Worm (Caenorhabditis elegans) whole organism, mixed stage, embryonic: ENCODE results near the gene gars-1.
A peak's percentile ranks its signal among the peaks of the same experiment; 100 is the strongest.

Experiments
- M03D4.4 ChIP-seq: sonication (generic microtip); optimal IDR thresholded peaks from 2 replicates; lab custom pipeline; 2017; ENCODE audit warnings: mild to moderate bottlenecking, missing genetic modification characterization, missing compliant biosample characterization
- blmp-1 ChIP-seq: fragments of 150-350 bp; optimal IDR thresholded peaks from 2 replicates; lab custom pipeline; 2014; ENCODE audit warnings: missing biosample characterization, missing genetic modification characterization
- ceh-39 ChIP-seq: fragments of 150-350 bp; optimal IDR thresholded peaks from 2 replicates; lab custom pipeline; 2014; ENCODE audit warnings: missing biosample characterization, missing genetic modification characterization
- ceh-83 ChIP-seq: fragments of 200-800 bp; sonication (Bioruptor generic); optimal IDR thresholded peaks from 2 replicates; lab custom pipeline; 2018; ENCODE audit warnings: mild to moderate bottlenecking, missing genetic modification characterization, missing compliant biosample characterization
- ces-1 ChIP-seq: fragments of 150-350 bp; optimal IDR thresholded peaks from 2 replicates; lab custom pipeline; 2014; ENCODE audit warnings: missing biosample characterization, missing genetic modification reagents, missing genetic modification characterization
- cnd-1 ChIP-seq: fragments of 200-800 bp; sonication (Bioruptor generic); optimal IDR thresholded peaks from 2 replicates; lab custom pipeline; 2018; ENCODE audit warnings: mild to moderate bottlenecking, missing genetic modification characterization, missing compliant biosample characterization
- drap-1 ChIP-seq: fragments of 200-800 bp; sonication (Bioruptor generic); optimal IDR thresholded peaks from 3 replicates; lab custom pipeline; 2018; ENCODE audit warnings: mild to moderate bottlenecking, missing genetic modification characterization, missing compliant biosample characterization
- elt-1 ChIP-seq: sonication (generic microtip); optimal IDR thresholded peaks from 2 replicates; lab custom pipeline; 2017; ENCODE audit warnings: missing genetic modification characterization, mild to moderate bottlenecking, missing compliant biosample characterization, antibody characterized with exemption, moderate library complexity, borderline replicate concordance; ENCODE audit not compliant: insufficient read depth
- elt-3 ChIP-seq: fragments of 150-350 bp; optimal IDR thresholded peaks from 2 replicates; lab custom pipeline; 2014; ENCODE audit warnings: missing biosample characterization, missing genetic modification characterization
- flh-1 ChIP-seq: fragments of 200-800 bp; sonication (Bioruptor generic); optimal IDR thresholded peaks from 2 replicates; lab custom pipeline; 2018; ENCODE audit warnings: mild to moderate bottlenecking, missing genetic modification characterization, moderate library complexity, missing compliant biosample characterization
- ham-2 ChIP-seq: fragments of 200-800 bp; sonication (Bioruptor generic); optimal IDR thresholded peaks from 2 replicates; lab custom pipeline; 2018; ENCODE audit warnings: mild to moderate bottlenecking, missing genetic modification characterization, missing compliant biosample characterization
- hlh-1 ChIP-seq: fragments of 150-350 bp; optimal IDR thresholded peaks from 2 replicates; lab custom pipeline; 2014; ENCODE audit warnings: missing biosample characterization, missing genetic modification reagents, missing genetic modification characterization
- lin-13 ChIP-seq: fragments of 150-350 bp; optimal IDR thresholded peaks from 2 replicates; lab custom pipeline; 2014; ENCODE audit warnings: missing biosample characterization, missing genetic modification characterization
- lin-32 ChIP-seq: fragments of 200-800 bp; sonication (Bioruptor generic); optimal IDR thresholded peaks from 2 replicates; lab custom pipeline; 2018; ENCODE audit warnings: mild to moderate bottlenecking, missing genetic modification characterization, missing compliant biosample characterization
- lsy-2 ChIP-seq: fragments of 150-350 bp; optimal IDR thresholded peaks from 2 replicates; lab custom pipeline; 2014; ENCODE audit warnings: missing biosample characterization, missing genetic modification characterization
- mab-5 ChIP-seq: fragments of 150-350 bp; optimal IDR thresholded peaks from 2 replicates; lab custom pipeline; 2014; ENCODE audit warnings: missing biosample characterization, missing genetic modification characterization
- mep-1 ChIP-seq: fragments of 150-350 bp; optimal IDR thresholded peaks from 2 replicates; lab custom pipeline; 2017; ENCODE audit warnings: missing biosample characterization, missing genetic modification reagents, missing genetic modification characterization, inconsistent platforms
- mls-2 ChIP-seq: sonication (generic microtip); optimal IDR thresholded peaks from 2 replicates; lab custom pipeline; 2016; ENCODE audit warnings: mild to moderate bottlenecking, missing genetic modification characterization, moderate library complexity, missing compliant biosample characterization
- nhr-12 ChIP-seq: fragments of 150-350 bp; optimal IDR thresholded peaks from 2 replicates; lab custom pipeline; 2014; ENCODE audit warnings: missing biosample characterization, missing genetic modification characterization
- nhr-2 ChIP-seq: fragments of 150-350 bp; optimal IDR thresholded peaks from 2 replicates; lab custom pipeline; 2014; ENCODE audit warnings: missing biosample characterization, missing genetic modification characterization
- nhr-237 ChIP-seq: fragments of 150-350 bp; optimal IDR thresholded peaks from 2 replicates; lab custom pipeline; 2014; ENCODE audit warnings: missing biosample characterization, missing genetic modification characterization
- nhr-28 ChIP-seq: fragments of 150-350 bp; optimal IDR thresholded peaks from 2 replicates; lab custom pipeline; 2014; ENCODE audit warnings: missing biosample characterization, missing genetic modification characterization
- nhr-76 ChIP-seq: sonication (generic microtip); optimal IDR thresholded peaks from 2 replicates; lab custom pipeline; 2017; ENCODE audit warnings: missing biosample characterization, missing genetic modification characterization
- pha-4 ChIP-seq: fragments of 150-350 bp; optimal IDR thresholded peaks from 2 replicates; lab custom pipeline; 2018; ENCODE audit warnings: missing biosample characterization, missing genetic modification reagents, missing genetic modification characterization
- sem-2 ChIP-seq: fragments of 200-800 bp; sonication (Bioruptor generic); optimal IDR thresholded peaks from 2 replicates; lab custom pipeline; 2018; ENCODE audit warnings: mild to moderate bottlenecking, missing genetic modification characterization, missing compliant biosample characterization
- snpc-4 ChIP-seq: fragments of 150-350 bp; optimal IDR thresholded peaks from 2 replicates; lab custom pipeline; 2014; ENCODE audit warnings: missing biosample characterization, missing genetic modification characterization
- tbx-8 ChIP-seq: fragments of 200-800 bp; sonication (Bioruptor generic); optimal IDR thresholded peaks from 2 replicates; lab custom pipeline; 2018; ENCODE audit warnings: mild to moderate bottlenecking, missing genetic modification characterization, moderate library complexity, missing compliant biosample characterization
- unc-120 ChIP-seq: sonication (generic microtip); optimal IDR thresholded peaks from 2 replicates; lab custom pipeline; 2017; ENCODE audit warnings: missing genetic modification characterization, missing compliant biosample characterization; ENCODE audit not compliant: poor library complexity, severe bottlenecking
- unc-39 ChIP-seq: fragments of 150-350 bp; optimal IDR thresholded peaks from 2 replicates; lab custom pipeline; 2014; ENCODE audit warnings: missing biosample characterization, missing genetic modification characterization
- unc-62 ChIP-seq: fragments of 150-350 bp; optimal IDR thresholded peaks from 2 replicates; lab custom pipeline; 2014; ENCODE audit warnings: missing biosample characterization, missing genetic modification reagents, missing genetic modification characterization
- zip-8 ChIP-seq: fragments of 150-350 bp; optimal IDR thresholded peaks from 2 replicates; lab custom pipeline; 2014; ENCODE audit warnings: missing biosample characterization, missing genetic modification characterization

The gars-1 gene

DNA sequence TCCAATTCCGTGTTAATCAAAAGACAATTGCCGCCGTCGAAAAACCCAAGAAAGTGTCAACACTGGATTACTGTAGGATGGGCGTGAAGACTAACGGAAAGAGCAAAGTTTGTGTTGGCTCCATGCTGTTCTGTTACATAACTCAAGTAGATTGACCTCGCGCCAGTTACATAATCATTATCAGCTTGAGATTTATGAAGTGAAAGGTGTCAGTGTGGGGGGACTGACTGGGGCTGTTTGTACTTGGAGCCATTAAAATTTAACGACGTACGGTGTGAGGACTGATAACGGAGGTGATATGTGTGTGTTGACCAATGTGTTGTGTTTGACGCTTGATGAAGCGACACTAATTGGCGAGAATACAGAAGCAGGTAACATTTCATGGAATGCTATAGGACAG, 16.7 kb downstream of the gars-1 start:
- TF ChIP-seq M03D4.4 (tag; lab: Kevin White, UChicago) (no peak), pha-4 (tag; lab: Kevin White, UChicago) (no peak), cnd-1 (tag; lab: Kevin White, UChicago) (no peak), unc-39 (no peak), unc-120 (tag; lab: Kevin White, UChicago) (no peak)
- TF ChIP-seq, all 35 proteins: peak for 0

DNA sequence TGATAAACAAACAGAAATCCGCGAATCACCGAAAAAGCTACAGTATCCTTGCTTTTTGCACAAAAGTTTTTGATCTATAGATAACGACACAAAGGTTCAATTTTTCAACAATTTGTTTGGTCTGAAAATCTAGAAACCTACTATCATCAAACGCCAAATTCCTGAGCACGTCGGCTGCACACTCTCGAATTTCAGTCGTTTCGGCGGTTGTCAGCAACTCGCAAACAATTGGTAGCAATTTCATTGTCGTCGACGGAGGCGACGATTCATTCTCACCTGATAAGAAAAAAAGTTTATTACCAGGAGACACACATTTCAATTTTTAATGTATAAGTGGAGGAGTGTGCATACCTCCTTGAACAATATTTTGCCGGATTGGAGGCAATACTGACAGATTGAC, 17.6 kb downstream of the gars-1 start:
- no peak for TF ChIP-seq zip-8 (tag; lab: Kevin White, UChicago)
- no peak for TF ChIP-seq elt-1 (tag; lab: Kevin White, UChicago)
- no peak for TF ChIP-seq hlh-1 (tag; lab: Kevin White, UChicago)
- TF ChIP-seq unc-120 (tag; lab: Kevin White, UChicago): no peak
- no peak for TF ChIP-seq unc-62 (GFP tag; lab: Kevin White, UChicago)
- TF ChIP-seq ceh-83 (GFP tag; lab: Kevin White, UChicago): no peak

DNA sequence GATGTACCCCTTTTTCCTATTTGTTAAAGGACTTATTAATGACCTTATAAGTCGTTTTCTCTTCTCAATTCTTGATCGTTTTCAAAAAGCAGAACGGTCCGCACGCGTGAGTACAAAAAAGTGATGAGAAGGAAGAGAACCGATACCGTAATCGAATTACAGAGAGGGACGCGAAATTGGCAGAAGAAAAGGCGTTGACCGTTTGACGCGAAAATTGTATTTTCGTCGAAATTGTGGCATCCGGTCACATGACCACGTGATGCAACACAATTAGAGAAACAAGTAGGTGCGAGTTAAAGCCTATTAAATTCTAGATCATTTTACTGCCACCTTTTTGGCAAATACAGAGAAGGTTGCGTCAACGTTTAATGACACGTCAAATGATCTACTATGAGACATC, 19.3 kb downstream of the gars-1 start:
- TF ChIP-seq unc-39 (no peak), lsy-2 (no peak), sem-2 (GFP tag; lab: Kevin White, UChicago) (no peak), tbx-8 (GFP tag; lab: Kevin White, UChicago) (no peak), unc-120 (tag; lab: Kevin White, UChicago) (no peak), nhr-12 (no peak), elt-3 (tag; lab: Kevin White, UChicago) (no peak), elt-1 (tag; lab: Kevin White, UChicago) (no peak), mab-5 (tag; lab: Kevin White, UChicago) (no peak), M03D4.4 (tag; lab: Kevin White, UChicago) (no peak), lin-13 (tag; lab: Kevin White, UChicago) (no peak), ham-2 (no peak), flh-1 (GFP tag; lab: Kevin White, UChicago) (no peak), nhr-237 (tag; lab: Kevin White, UChicago) (no peak), drap-1 (GFP tag; lab: Kevin White, UChicago) (no peak), zip-8 (tag; lab: Kevin White, UChicago) (no peak), mls-2 (tag; lab: Kevin White, UChicago) (no peak)
- TF ChIP-seq, all 35 proteins: peak for 0

DNA sequence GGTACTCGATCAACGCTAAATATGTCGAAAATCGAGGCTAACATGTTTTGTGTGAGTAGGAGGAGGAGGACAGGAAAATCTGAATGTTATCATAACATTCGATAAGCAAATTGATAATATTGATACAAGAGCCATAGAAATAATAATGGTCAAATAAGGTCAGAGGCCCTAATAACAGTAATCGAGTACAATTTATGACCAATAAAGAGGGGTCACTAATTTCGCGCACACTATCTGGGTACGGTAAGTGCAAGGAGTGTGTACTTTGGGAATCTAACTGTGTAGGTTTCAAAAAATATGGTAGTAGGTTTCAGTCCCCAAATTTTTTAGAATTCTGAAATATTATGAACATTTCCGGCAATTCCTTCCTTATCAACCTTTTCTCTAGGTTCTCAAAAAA, 19.9 kb downstream of the gars-1 start:
- no peak for TF ChIP-seq snpc-4
- no peak for TF ChIP-seq mls-2 (tag; lab: Kevin White, UChicago)
- no peak for TF ChIP-seq nhr-76 (tag; lab: Kevin White, UChicago)
- no peak for TF ChIP-seq mep-1 (tag; lab: Kevin White, UChicago)
- no peak for TF ChIP-seq blmp-1
- no peak for TF ChIP-seq unc-39
- TF ChIP-seq nhr-2 (tag; lab: Kevin White, UChicago): peak; percentile 52
- no peak for TF ChIP-seq ceh-83 (GFP tag; lab: Kevin White, UChicago)
- no peak for TF ChIP-seq drap-1 (GFP tag; lab: Kevin White, UChicago)
- no peak for TF ChIP-seq nhr-28 (tag; lab: Kevin White, UChicago)
- peak; percentile 49 for TF ChIP-seq ces-1 (GFP tag; lab: Kevin White, UChicago)

DNA sequence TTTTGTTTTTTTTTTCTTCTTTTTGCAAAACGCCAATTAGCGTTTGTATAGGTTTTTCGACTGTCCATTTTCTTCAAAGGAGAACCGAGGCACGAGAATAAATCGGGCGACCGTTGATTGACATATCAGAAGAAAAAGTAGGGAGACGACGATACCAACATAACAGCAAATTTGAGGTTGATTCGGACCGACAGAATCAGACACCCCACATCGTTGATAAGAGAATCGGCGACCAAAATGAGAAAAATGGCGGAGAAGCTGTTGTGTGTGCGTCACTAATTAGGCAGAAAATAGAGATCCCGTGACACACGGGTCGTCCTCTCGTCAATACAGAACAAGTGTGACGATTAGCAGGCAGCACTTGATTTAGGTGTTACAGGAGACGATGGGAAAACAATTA, 21.5 kb downstream of the gars-1 start:
- TF ChIP-seq pha-4 (tag; lab: Kevin White, UChicago): no peak
- TF ChIP-seq drap-1 (GFP tag; lab: Kevin White, UChicago): no peak
- TF ChIP-seq unc-62 (GFP tag; lab: Kevin White, UChicago): no peak
- TF ChIP-seq cnd-1 (tag; lab: Kevin White, UChicago): no peak
- no peak for TF ChIP-seq nhr-2 (tag; lab: Kevin White, UChicago)
- no peak for TF ChIP-seq nhr-76 (tag; lab: Kevin White, UChicago)
- TF ChIP-seq ceh-39 (tag; lab: Kevin White, UChicago): no peak
- TF ChIP-seq nhr-12: no peak
- TF ChIP-seq lin-32: no peak
- no peak for TF ChIP-seq lsy-2
- no peak for TF ChIP-seq unc-120 (tag; lab: Kevin White, UChicago)
- no peak for TF ChIP-seq elt-1 (tag; lab: Kevin White, UChicago)
- no peak for TF ChIP-seq hlh-1 (tag; lab: Kevin White, UChicago)
- TF ChIP-seq nhr-237 (tag; lab: Kevin White, UChicago): no peak
- TF ChIP-seq mep-1 (tag; lab: Kevin White, UChicago): no peak
- no peak for TF ChIP-seq ceh-83 (GFP tag; lab: Kevin White, UChicago)
- no peak for TF ChIP-seq ces-1 (GFP tag; lab: Kevin White, UChicago)
- TF ChIP-seq mab-5 (tag; lab: Kevin White, UChicago): no peak
- no peak for TF ChIP-seq nhr-28 (tag; lab: Kevin White, UChicago)
- TF ChIP-seq snpc-4: no peak
